Worm (Caenorhabditis elegans) whole organism, L3 larva: ENCODE results near the gene twk-40.

Experiments
- ZK546.5 ChIP-seq: sonication (generic microtip); optimal IDR thresholded peaks from 2 replicates; lab custom pipeline; 2017; ENCODE audit warnings: missing biosample characterization, missing genetic modification characterization
- ama-1 ChIP-seq: fragments of 150-350 bp; optimal IDR thresholded peaks from 2 replicates; lab custom pipeline; 2018
- ceh-82 ChIP-seq: fragments of 150-350 bp; optimal IDR thresholded peaks from 2 replicates; lab custom pipeline; 2014; ENCODE audit warnings: missing biosample characterization, missing genetic modification characterization
- elt-2 ChIP-seq: sonication (generic microtip); optimal IDR thresholded peaks from 2 replicates; lab custom pipeline; 2016; ENCODE audit warnings: missing genetic modification reagents, mild to moderate bottlenecking, missing genetic modification characterization, missing compliant biosample characterization
- jun-1 ChIP-seq: fragments of 150-350 bp; optimal IDR thresholded peaks from 2 replicates; lab custom pipeline; 2014; ENCODE audit warnings: missing biosample characterization, missing genetic modification reagents, missing genetic modification characterization
- nfya-1 ChIP-seq: sonication (generic microtip); optimal IDR thresholded peaks from 2 replicates; lab custom pipeline; 2017; ENCODE audit warnings: missing genetic modification characterization, mild to moderate bottlenecking, missing compliant biosample characterization, antibody characterized with exemption, moderate library complexity; ENCODE audit not compliant: insufficient read depth
- nhr-11 ChIP-seq: fragments of 150-350 bp; optimal IDR thresholded peaks from 2 replicates; lab custom pipeline; 2014; ENCODE audit warnings: missing biosample characterization, missing genetic modification characterization
- nhr-28 ChIP-seq: fragments of 150-350 bp; optimal IDR thresholded peaks from 2 replicates; lab custom pipeline; 2014; ENCODE audit warnings: missing biosample characterization, missing genetic modification characterization
- pha-4 ChIP-seq: fragments of 150-350 bp; optimal IDR thresholded peaks from 2 replicates; lab custom pipeline; 2014; ENCODE audit warnings: missing biosample characterization, missing genetic modification reagents, missing genetic modification characterization
- snpc-4 ChIP-seq: fragments of 150-350 bp; optimal IDR thresholded peaks from 2 replicates; lab custom pipeline; 2014; ENCODE audit warnings: missing biosample characterization, missing genetic modification characterization
- unc-62 ChIP-seq: fragments of 150-350 bp; sonication (generic microtip); optimal IDR thresholded peaks from 4 replicates; lab custom pipeline; 2014; ENCODE audit warnings: missing biosample characterization, missing genetic modification reagents, missing genetic modification characterization
- ztf-11 ChIP-seq: fragments of 150-350 bp; optimal IDR thresholded peaks from 2 replicates; lab custom pipeline; 2014; ENCODE audit warnings: missing biosample characterization, missing genetic modification characterization

ce11 chrIII:13458978-13459596, 33.2 kb downstream of the twk-40 start, which contains the start of gene tag-164:
- TF ChIP-seq nfya-1 = no peak
- no peak for TF ChIP-seq ZK546.5 (tag; lab: Kevin White, UChicago)
- no peak for TF ChIP-seq ceh-82 (tag; lab: Kevin White, UChicago)
- TF ChIP-seq unc-62 (GFP tag; lab: Kevin White, UChicago) = no peak
- TF ChIP-seq pha-4 = no peak
- TF ChIP-seq ama-1 (lab: Kevin White, UChicago) = no peak
- no peak for TF ChIP-seq nhr-28 (tag; lab: Kevin White, UChicago)
- no peak for TF ChIP-seq ztf-11 (tag; lab: Kevin White, UChicago)
- no peak for TF ChIP-seq nhr-11 (tag; lab: Kevin White, UChicago)
- no peak for TF ChIP-seq elt-2 (tag; lab: Kevin White, UChicago)
- no peak for TF ChIP-seq snpc-4 (tag; lab: Kevin White, UChicago)
- no peak for TF ChIP-seq jun-1 (tag; lab: Kevin White, UChicago)
